Fruit fly (Drosophila melanogaster): ENCODE data around the gene CG5681.

DNA sequence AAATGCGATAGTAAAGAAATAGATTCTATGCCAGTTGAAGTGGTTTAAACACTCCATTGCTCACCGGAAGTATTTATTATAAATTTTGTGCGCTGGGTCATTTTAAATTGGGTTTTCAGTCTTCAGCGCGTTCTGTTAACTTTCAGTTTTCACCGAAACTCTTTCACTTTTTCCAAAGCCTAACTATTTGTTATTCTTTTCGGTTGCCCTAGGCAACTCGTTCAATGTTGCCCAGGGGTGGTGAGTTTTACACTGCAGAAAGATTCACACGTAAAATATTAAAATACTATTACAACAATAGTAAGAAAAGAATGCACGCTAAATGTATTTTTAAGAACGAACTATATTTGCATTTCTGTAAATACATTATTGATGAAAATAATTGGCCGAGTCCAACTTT lies 3.8 kb upstream of the CG5681 start, which contains the start of gene btv:
- no peak for TF ChIP-seq CG16779 (tag; optimal IDR thresholded peaks at IDR 0.05)
- TF ChIP-seq CG3032 (tag; optimal IDR thresholded peaks at IDR 0.05): no peak
- TF ChIP-seq ss (GFP tag; optimal IDR thresholded peaks at IDR 0.05): no peak
- no peak for TF ChIP-seq cyc (GFP tag; optimal IDR thresholded peaks at IDR 0.05)
- no peak for TF ChIP-seq fkh (GFP tag; optimal IDR thresholded peaks at IDR 0.05)
- no peak for TF ChIP-seq CG8319 (GFP tag; optimal IDR thresholded peaks at IDR 0.05)
- TF ChIP-seq topi (GFP tag; optimal IDR thresholded peaks at IDR 0.05): no peak
- no peak for TF ChIP-seq CG32006 (GFP tag; optimal IDR thresholded peaks at IDR 0.05)
- TF ChIP-seq net (GFP tag; optimal IDR thresholded peaks at IDR 0.05): no peak
- no peak for TF ChIP-seq CG7368 (GFP tag; optimal IDR thresholded peaks at IDR 0.05)
- TF ChIP-seq Ets21C (GFP tag; optimal IDR thresholded peaks at IDR 0.05): no peak

Data from whole organism, prepupa.